Fruit fly (Drosophila melanogaster) whole organism, prepupa: ENCODE measurements around the gene CG9497.

ENCODE experiments used
- Blimp-1 ChIP-seq: fragments of 200-800 bp; sonication (Bioruptor generic); optimal IDR thresholded peaks from 3 replicates; lab custom pipeline; 2017; ENCODE audit warnings: missing biosample characterization, missing genetic modification characterization, mild to moderate bottlenecking, moderate library complexity, missing genetic modification reagents
- CG10631 ChIP-seq: fragments of 200-800 bp; sonication (Bioruptor generic); optimal IDR thresholded peaks from 2 replicates; lab custom pipeline; 2016; ENCODE audit warnings: missing biosample characterization, missing genetic modification characterization
- CG10669 ChIP-seq: fragments of 200-800 bp; sonication (Bioruptor generic); optimal IDR thresholded peaks from 3 replicates; lab custom pipeline; 2018; ENCODE audit warnings: missing biosample characterization, mild to moderate bottlenecking, missing genetic modification characterization, moderate library complexity
- CG11762 ChIP-seq: fragments of 200-800 bp; sonication (Bioruptor generic); optimal IDR thresholded peaks from 3 replicates; lab custom pipeline; 2016; ENCODE audit warnings: missing biosample characterization, missing genetic modification characterization; ENCODE audit not compliant: insufficient read depth
- CG15336 ChIP-seq: fragments of 200-800 bp; sonication (Bioruptor generic); IDR thresholded peaks from 2 replicates; pipeline ENCODE4 v1.3.6; 2022; ENCODE audit warnings: missing biosample characterization, missing genetic modification characterization
- CG1621 ChIP-seq: fragments of 200-800 bp; sonication (Bioruptor generic); optimal IDR thresholded peaks from 3 replicates; lab custom pipeline; 2018; ENCODE audit warnings: missing biosample characterization, mild to moderate bottlenecking, missing genetic modification characterization
- CG16779 ChIP-seq: fragments of 200-800 bp; sonication (Bioruptor generic); optimal IDR thresholded peaks from 3 replicates; lab custom pipeline; 2017; ENCODE audit warnings: missing biosample characterization, mild to moderate bottlenecking, missing genetic modification characterization
- CG3032 ChIP-seq: fragments of 200-800 bp; optimal IDR thresholded peaks from 2 replicates; lab custom pipeline; 2019; ENCODE audit warnings: missing biosample characterization, mild to moderate bottlenecking, missing genetic modification characterization, moderate library complexity
- CG3919 ChIP-seq: fragments of 200-800 bp; sonication (Bioruptor generic); optimal IDR thresholded peaks from 3 replicates; lab custom pipeline; 2016; ENCODE audit warnings: missing biosample characterization, missing genetic modification characterization
- CG4318 ChIP-seq: fragments of 200-800 bp; sonication (Bioruptor generic); optimal IDR thresholded peaks from 3 replicates; lab custom pipeline; 2017; ENCODE audit warnings: missing biosample characterization, mild to moderate bottlenecking, missing genetic modification characterization
- CG6276 ChIP-seq: fragments of 200-800 bp; sonication (Bioruptor generic); optimal IDR thresholded peaks from 2 replicates; lab custom pipeline; 2017; ENCODE audit warnings: missing biosample characterization, mild to moderate bottlenecking, missing genetic modification characterization
- CG7368 ChIP-seq: fragments of 200-800 bp; sonication (Bioruptor generic); optimal IDR thresholded peaks from 3 replicates; lab custom pipeline; 2016; ENCODE audit warnings: missing biosample characterization, missing genetic modification characterization
- CG8119 ChIP-seq: fragments of 200-800 bp; sonication (Bioruptor generic); IDR thresholded peaks from 3 replicates; pipeline ENCODE4 v1.3.6; 2022; ENCODE audit warnings: missing biosample characterization, missing genetic modification characterization
- CG8632 ChIP-seq: fragments of 200-800 bp; sonication (Bioruptor generic); optimal IDR thresholded peaks from 3 replicates; lab custom pipeline; 2016; ENCODE audit warnings: missing biosample characterization, missing genetic modification characterization
- CG9139 ChIP-seq: fragments of 200-800 bp; sonication (Bioruptor generic); optimal IDR thresholded peaks from 3 replicates; lab custom pipeline; 2017; ENCODE audit warnings: missing biosample characterization, mild to moderate bottlenecking, missing genetic modification characterization
- Eip75B ChIP-seq: fragments of 200-800 bp; sonication (Bioruptor generic); optimal IDR thresholded peaks from 3 replicates; lab custom pipeline; 2016; ENCODE audit warnings: missing biosample characterization, missing genetic modification characterization
- Eip78C ChIP-seq: fragments of 200-800 bp; sonication (Bioruptor generic); peaks from one replicate; lab custom pipeline; 2016; ENCODE audit warnings: missing biosample characterization, missing genetic modification characterization
- Eip93F ChIP-seq: fragments of 200-800 bp; sonication (Bioruptor generic); optimal IDR thresholded peaks from 2 replicates; lab custom pipeline; 2016; ENCODE audit warnings: missing biosample characterization, mild to moderate bottlenecking, missing genetic modification characterization
- Gug ChIP-seq: fragments of 200-800 bp; sonication (Bioruptor generic); IDR thresholded peaks from 2 replicates; pipeline ENCODE4 v1.3.6; 2022; ENCODE audit warnings: missing biosample characterization, missing genetic modification characterization
- Hr38 ChIP-seq: sonication (Bioruptor generic); optimal IDR thresholded peaks from 2 replicates; lab custom pipeline; 2016; ENCODE audit warnings: missing biosample characterization, missing genetic modification characterization
- Hr39 ChIP-seq: fragments of 200-800 bp; sonication (Bioruptor generic); optimal IDR thresholded peaks from 2 replicates; lab custom pipeline; 2016; ENCODE audit warnings: missing biosample characterization, missing genetic modification characterization
- Hr4 ChIP-seq: fragments of 200-800 bp; sonication (Bioruptor generic); optimal IDR thresholded peaks from 3 replicates; lab custom pipeline; 2016; ENCODE audit warnings: missing biosample characterization, missing genetic modification characterization
- Lpt ChIP-seq: fragments of 200-800 bp; sonication (Bioruptor generic); optimal IDR thresholded peaks from 3 replicates; lab custom pipeline; 2016; ENCODE audit warnings: missing biosample characterization, missing genetic modification characterization
- Met ChIP-seq: fragments of 200-800 bp; sonication (Bioruptor generic); optimal IDR thresholded peaks from 3 replicates; lab custom pipeline; 2016; ENCODE audit warnings: missing biosample characterization, missing genetic modification characterization
- OdsH ChIP-seq: fragments of 200-800 bp; sonication (Bioruptor generic); optimal IDR thresholded peaks from 3 replicates; lab custom pipeline; 2016; ENCODE audit warnings: missing biosample characterization, missing genetic modification characterization
- Smox ChIP-seq: fragments of 200-800 bp; sonication (Bioruptor generic); optimal IDR thresholded peaks from 3 replicates; lab custom pipeline; 2016; ENCODE audit warnings: missing biosample characterization, missing genetic modification characterization
- Sox102F ChIP-seq: fragments of 200-800 bp; sonication (Bioruptor generic); optimal IDR thresholded peaks from 2 replicates; lab custom pipeline; 2016; ENCODE audit warnings: missing biosample characterization, mild to moderate bottlenecking, missing genetic modification characterization
- Sox14 ChIP-seq: fragments of 200-800 bp; sonication (Bioruptor generic); optimal IDR thresholded peaks from 3 replicates; lab custom pipeline; 2016; ENCODE audit warnings: missing biosample characterization, missing genetic modification characterization
- Sox15 ChIP-seq: fragments of 200-800 bp; sonication (Bioruptor generic); optimal IDR thresholded peaks from 3 replicates; lab custom pipeline; 2016; ENCODE audit warnings: missing biosample characterization, missing genetic modification characterization
- achi ChIP-seq: fragments of 200-800 bp; sonication (Bioruptor generic); optimal IDR thresholded peaks from 3 replicates; lab custom pipeline; 2016; ENCODE audit warnings: missing biosample characterization, missing genetic modification characterization
- acj6 ChIP-seq: fragments of 200-800 bp; sonication (Bioruptor generic); optimal IDR thresholded peaks from 3 replicates; lab custom pipeline; 2016; ENCODE audit warnings: missing biosample characterization, missing genetic modification characterization
- cyc ChIP-seq: fragments of 200-800 bp; sonication (Bioruptor generic); optimal IDR thresholded peaks from 3 replicates; lab custom pipeline; 2016; ENCODE audit warnings: missing biosample characterization, missing genetic modification characterization
- dac ChIP-seq: fragments of 200-800 bp; sonication (Bioruptor generic); optimal IDR thresholded peaks from 2 replicates; lab custom pipeline; 2017; ENCODE audit warnings: missing biosample characterization, mild to moderate bottlenecking, missing genetic modification characterization
- dsx ChIP-seq: fragments of 200-800 bp; optimal IDR thresholded peaks from 3 replicates; lab custom pipeline; 2019; ENCODE audit warnings: missing biosample characterization, mild to moderate bottlenecking, missing genetic modification characterization, moderate library complexity; ENCODE audit not compliant: poor library complexity, severe bottlenecking
- eg ChIP-seq: fragments of 200-800 bp; sonication (Bioruptor generic); IDR thresholded peaks from 3 replicates; pipeline ENCODE4 v1.3.6; 2022; ENCODE audit warnings: missing biosample characterization, missing genetic modification characterization
- fd59A ChIP-seq: fragments of 200-800 bp; sonication (Bioruptor generic); optimal IDR thresholded peaks from 2 replicates; lab custom pipeline; 2017; ENCODE audit warnings: missing biosample characterization, mild to moderate bottlenecking, missing genetic modification characterization, missing genetic modification reagents
- net ChIP-seq: fragments of 200-800 bp; sonication (Bioruptor generic); optimal IDR thresholded peaks from 3 replicates; lab custom pipeline; 2016; ENCODE audit warnings: missing biosample characterization, missing genetic modification characterization
- pdm3 ChIP-seq: fragments of 200-800 bp; sonication (Bioruptor generic); optimal IDR thresholded peaks from 3 replicates; lab custom pipeline; 2016; ENCODE audit warnings: missing biosample characterization, missing genetic modification characterization
- salr ChIP-seq, 2 experiments: fragments of 200-800 bp; sonication (Bioruptor generic); optimal IDR thresholded peaks; 3 replicates each; lab custom pipeline; 2016 to 2018; ENCODE audit warnings: missing biosample characterization in 2 of 2, missing genetic modification characterization in 2 of 2, mild to moderate bottlenecking in 1 of 2
- spab ChIP-seq: fragments of 200-800 bp; sonication (Bioruptor generic); optimal IDR thresholded peaks from 2 replicates; lab custom pipeline; 2017; ENCODE audit warnings: missing biosample characterization, mild to moderate bottlenecking, missing genetic modification characterization, missing genetic modification reagents
- ss ChIP-seq, 2 experiments: fragments of 200-800 bp; sonication (Bioruptor generic); optimal IDR thresholded peaks; 2 replicates in 1 of 2; 3 replicates in 1 of 2; lab custom pipeline; 2017 to 2018; ENCODE audit warnings: mild to moderate bottlenecking in 2 of 2, missing biosample characterization in 2 of 2, missing genetic modification characterization in 2 of 2, moderate library complexity in 1 of 2
- svp ChIP-seq: fragments of 200-800 bp; sonication (Bioruptor generic); peaks from one replicate; lab custom pipeline; 2016; ENCODE audit warnings: missing biosample characterization, missing genetic modification characterization

CG9497 gene

dm6 chr2L:6367478-6367932, 19.3 kb upstream of the CG9497 start, which contains the start of gene Nepl4:
Gene Nepl4 (plus strand): TSS chr2L:6367882.
- TF ChIP-seq fd59A (GFP tag; lab: Kevin White, UChicago) (no peak), CG16779 (tag; lab: Kevin White, UChicago) (no peak), dsx (GFP tag; lab: Kevin White, UChicago) (no peak), CG15336 (GFP tag; lab: Robert Waterston, UW) (no peak), CG10631 (GFP tag; lab: Kevin White, UChicago) (no peak), cyc (GFP tag; lab: Kevin White, UChicago) (no peak), CG7368 (GFP tag; lab: Kevin White, UChicago) (no peak), CG11762 (GFP tag; lab: Kevin White, UChicago) (no peak), Met (no peak), Smox (GFP tag; lab: Kevin White, UChicago) (no peak), CG3919 (no peak), Eip78C (GFP tag; lab: Kevin White, UChicago) (no peak), CG8632 (GFP tag; lab: Kevin White, UChicago) (no peak), CG6276 (no peak), CG8119 (GFP tag; lab: Robert Waterston, UW) (no peak)

- TF ChIP-seq svp (GFP tag; lab: Kevin White, UChicago) (peak; percentile 65), CG9139 (GFP tag; lab: Kevin White, UChicago) (no peak), Hr38 (GFP tag; lab: Kevin White, UChicago) (no peak), CG1621 (tag; lab: Kevin White, UChicago) (peak; percentile 21)
Measured at dm6 chr2L:6366924-6367323, 18.7 kb upstream of the CG9497 start.

- TF ChIP-seq OdsH (GFP tag; lab: Kevin White, UChicago) (no peak), svp (GFP tag; lab: Kevin White, UChicago) (peak; percentile 88)
Measured at dm6 chr2L:6360059-6360458, 11.8 kb upstream of the CG9497 start.

- no peak for TF ChIP-seq Sox15 (GFP tag; lab: Kevin White, UChicago)
- TF ChIP-seq acj6 = no peak
- TF ChIP-seq Gug (GFP tag; lab: Robert Waterston, UW) = no peak
Measured at dm6 chr2L:6358218-6358617, 10.0 kb upstream of the CG9497 start, which contains the start of gene CG9500. Gene CG9500 (minus strand): TSS chr2L:6358318.

dm6 chr2L:6356686-6357362, 8.6 kb upstream of the CG9497 start:
- TF ChIP-seq CG11762 (GFP tag; lab: Kevin White, UChicago) = no peak
- TF ChIP-seq achi (GFP tag; lab: Kevin White, UChicago) = no peak
- TF ChIP-seq ss (GFP tag; optimal IDR thresholded peaks at IDR 0.05; lab: Kevin White, UChicago) = peak in 1 of 2 experiments; percentile 3
- TF ChIP-seq spab = no peak
- no peak for TF ChIP-seq CG1621 (tag; lab: Kevin White, UChicago)
- no peak for TF ChIP-seq cyc (GFP tag; lab: Kevin White, UChicago)
- no peak for TF ChIP-seq eg (GFP tag; lab: Robert Waterston, UW)
- TF ChIP-seq Eip75B (GFP tag; lab: Kevin White, UChicago) = no peak
- no peak for TF ChIP-seq OdsH (GFP tag; lab: Kevin White, UChicago)
- TF ChIP-seq CG16779 (tag; lab: Kevin White, UChicago) = no peak
- TF ChIP-seq Hr4 (GFP tag; lab: Kevin White, UChicago) = peak; percentile 29
- TF ChIP-seq Sox14 (GFP tag; lab: Kevin White, UChicago) = no peak
- no peak for TF ChIP-seq Hr38 (GFP tag; lab: Kevin White, UChicago)
- TF ChIP-seq dac (GFP tag; lab: Kevin White, UChicago) = no peak
- TF ChIP-seq pdm3 (GFP tag; lab: Kevin White, UChicago) = no peak
- TF ChIP-seq fd59A (GFP tag; lab: Kevin White, UChicago) = no peak
- TF ChIP-seq net (GFP tag; lab: Kevin White, UChicago) = no peak
- no peak for TF ChIP-seq CG10669 (GFP tag; lab: Kevin White, UChicago)
- TF ChIP-seq Blimp-1 (GFP tag; lab: Kevin White, UChicago) = no peak
- TF ChIP-seq salr (GFP tag; optimal IDR thresholded peaks at IDR 0.05; lab: Kevin White, UChicago) = peak in 1 of 2 experiments; percentile 1
- no peak for TF ChIP-seq Eip93F (GFP tag; lab: Kevin White, UChicago)
- no peak for TF ChIP-seq CG9139 (GFP tag; lab: Kevin White, UChicago)
- TF ChIP-seq Sox102F (GFP tag; lab: Kevin White, UChicago) = no peak
- TF ChIP-seq Lpt (GFP tag; lab: Kevin White, UChicago) = no peak
- no peak for TF ChIP-seq CG3032 (tag; lab: Kevin White, UChicago)
- TF ChIP-seq Hr39 = no peak
- TF ChIP-seq Smox (GFP tag; lab: Kevin White, UChicago) = no peak
- TF ChIP-seq CG4318 (GFP tag; lab: Kevin White, UChicago) = no peak
- TF ChIP-seq Sox15 (GFP tag; lab: Kevin White, UChicago) = no peak
